Fruit fly (Drosophila melanogaster): ENCODE results near the gene TrissinR.

The TrissinR gene

dm6 chr2L:5781181-5781580 lies 42.6 kb upstream of the TrissinR start (continued):
- TF ChIP-seq ab (GFP tag; optimal IDR thresholded peaks at IDR 0.05) (no peak), tna (GFP tag; IDR thresholded peaks at IDR 0.05; ENCODE audit: partially characterized antibody) (peak; percentile 78), CG16813 (GFP tag; IDR thresholded peaks at IDR 0.05; ENCODE audit: partially characterized antibody) (peak; percentile 72), Optix (GFP tag; IDR thresholded peaks at IDR 0.05) (no peak), ci (GFP tag; IDR thresholded peaks at IDR 0.05) (no peak), ash1 (GFP tag; optimal IDR thresholded peaks at IDR 0.05) (no peak), fd102C (GFP tag; optimal IDR thresholded peaks at IDR 0.05) (no peak), NFAT (GFP tag; IDR thresholded peaks at IDR 0.05) (no peak), Mes4 (GFP tag; optimal IDR thresholded peaks at IDR 0.05) (no peak), Dref (GFP tag; IDR thresholded peaks at IDR 0.05) (no peak), NfI (GFP tag; optimal IDR thresholded peaks at IDR 0.05) (no peak), gcm (GFP tag; optimal IDR thresholded peaks at IDR 0.05) (no peak), tap (tag; optimal IDR thresholded peaks at IDR 0.05) (no peak), repo (GFP tag; optimal IDR thresholded peaks at IDR 0.05) (no peak), slou (GFP tag; optimal IDR thresholded peaks at IDR 0.05) (no peak), gfzf (GFP tag; optimal IDR thresholded peaks at IDR 0.05) (no peak), Stat92E (GFP tag; optimal IDR thresholded peaks at IDR 0.05) (no peak), tio (GFP tag; optimal IDR thresholded peaks at IDR 0.05) (no peak), nau (GFP tag; optimal IDR thresholded peaks at IDR 0.05) (no peak), CG15269 (tag; optimal IDR thresholded peaks at IDR 0.05) (no peak), Ptx1 (GFP tag; IDR thresholded peaks at IDR 0.05) (0 out of 2 replicates have a peak, but pooled peaks have one; percentile 21), Rfx (GFP tag; IDR thresholded peaks at IDR 0.05) (peak; percentile 49), mld (GFP tag; IDR thresholded peaks at IDR 0.05; ENCODE audit: partially characterized antibody) (0 out of 3 replicates have a peak, but pooled peaks have one; percentile 40), CG10321 (GFP tag; IDR thresholded peaks at IDR 0.05) (no peak), CG17612 (GFP tag; IDR thresholded peaks at IDR 0.05) (0 out of 2 replicates have a peak, but pooled peaks have one; percentile 14), HLH3B (GFP tag; IDR thresholded peaks at IDR 0.05) (no peak), lab (GFP tag; optimal IDR thresholded peaks at IDR 0.05) (peak; percentile 39), z (GFP tag; IDR thresholded peaks at IDR 0.05) (no peak), knrl (GFP tag; IDR thresholded peaks at IDR 0.05; ENCODE audit: partially characterized antibody) (no peak; the same call in 2 of the 3 replicates), jumu (GFP tag; optimal IDR thresholded peaks at IDR 0.05) (peak; percentile 31), CG10654 (GFP tag; optimal IDR thresholded peaks at IDR 0.05) (no peak), zen2 (GFP tag; IDR thresholded peaks at IDR 0.05; ENCODE audit: partially characterized antibody) (0 out of 3 replicates have a peak, but pooled peaks have one; percentile 26), CG2202 (tag; optimal IDR thresholded peaks at IDR 0.05) (no peak), CG17186 (GFP tag; optimal IDR thresholded peaks at IDR 0.05) (no peak), CG32772 (GFP tag; IDR thresholded peaks at IDR 0.05) (no peak), CG5180 (GFP tag; optimal IDR thresholded peaks at IDR 0.05) (peak; percentile 92), sob (GFP tag; IDR thresholded peaks at IDR 0.05) (0 out of 2 replicates have a peak, but pooled peaks have one; percentile 21), cad (GFP tag; optimal IDR thresholded peaks at IDR 0.05) (no peak), CG11560 (tag; IDR thresholded peaks at IDR 0.05) (no peak), CG5953 (GFP tag; IDR thresholded peaks at IDR 0.05) (peak; percentile 18; the same call in 1 of the 2 replicates), Mrtf (GFP tag; IDR thresholded peaks at IDR 0.05) (0 out of 3 replicates have a peak, but pooled peaks have one; percentile 10), H2.0 (GFP tag; IDR thresholded peaks at IDR 0.05) (0 out of 2 replicates have a peak, but pooled peaks have one; percentile 34), Aef1 (GFP tag; IDR thresholded peaks at IDR 0.05) (no peak), Xrp1 (GFP tag; IDR thresholded peaks at IDR 0.05) (no peak), CG10431 (GFP tag; optimal IDR thresholded peaks at IDR 0.05) (no peak), CG1647 (GFP tag; optimal IDR thresholded peaks at IDR 0.05) (no peak), inv (GFP tag; IDR thresholded peaks at IDR 0.05; ENCODE audit: partially characterized antibody) (peak; percentile 54; the same call in 1 of the 2 replicates), tll (GFP tag; optimal IDR thresholded peaks at IDR 0.05) (no peak)
